Worm (Caenorhabditis elegans) whole organism, L1 larva: Measurements from ENCODE around the gene C01G6.3.

Source experiments
- ama-1 ChIP-seq: fragments of 150-350 bp; optimal IDR thresholded peaks from 2 replicates; lab custom pipeline; 2014
- nhr-12 ChIP-seq: sonication (generic microtip); optimal IDR thresholded peaks from 2 replicates; lab custom pipeline; 2017; ENCODE audit warnings: missing biosample characterization, missing genetic modification characterization
- nhr-237 ChIP-seq: fragments of 150-350 bp; optimal IDR thresholded peaks from 2 replicates; lab custom pipeline; 2014; ENCODE audit warnings: missing biosample characterization, missing genetic modification characterization
- nhr-28 ChIP-seq: fragments of 150-350 bp; optimal IDR thresholded peaks from 2 replicates; lab custom pipeline; 2014; ENCODE audit warnings: missing biosample characterization, missing genetic modification characterization
- nhr-47 ChIP-seq: sonication (generic microtip); optimal IDR thresholded peaks from 2 replicates; lab custom pipeline; 2016; ENCODE audit warnings: mild to moderate bottlenecking, missing genetic modification characterization, moderate library complexity, missing compliant biosample characterization
- zip-4 ChIP-seq: fragments of 200-800 bp; sonication (Bioruptor generic); optimal IDR thresholded peaks from 2 replicates; lab custom pipeline; 2018; ENCODE audit warnings: mild to moderate bottlenecking, missing genetic modification characterization, moderate library complexity, missing compliant biosample characterization

ce11 chrII:9289127-9289526 is 19.4 kb downstream of the C01G6.3 start:
- TF ChIP-seq nhr-12 (tag; lab: Kevin White, UChicago) = no peak
- no peak for TF ChIP-seq ama-1 (lab: Kevin White, UChicago)
- TF ChIP-seq nhr-237 = no peak
- no peak for TF ChIP-seq nhr-47 (tag; lab: Kevin White, UChicago)
- TF ChIP-seq nhr-28 (tag; lab: Kevin White, UChicago) = no peak
- TF ChIP-seq zip-4 = no peak
